Worm (Caenorhabditis elegans): ENCODE data around the gene gpa-10.

ce11 chrV:6831539-6831938 lies 23.1 kb downstream of the gpa-10 start:
- TF ChIP-seq med-1 (GFP tag; optimal IDR thresholded peaks at IDR 0.05; ENCODE audit: insufficient read depth) (no peak), klf-2 (GFP tag; conservative IDR thresholded peaks at IDR 0.05) (no peak), flt-1 (GFP tag; IDR thresholded peaks at IDR 0.05) (no peak), T22C8.4 (GFP tag; IDR thresholded peaks at IDR 0.05) (no peak), ztf-29 (GFP tag; IDR thresholded peaks at IDR 0.05) (no peak), cog-1 (tag; optimal IDR thresholded peaks at IDR 0.05) (no peak), ref-1 (GFP tag; conservative IDR thresholded peaks at IDR 0.05) (no peak), tab-1 (GFP tag; IDR thresholded peaks at IDR 0.05) (no peak)
